Fruit fly (Drosophila melanogaster): ENCODE data around the gene Pgant4.

Gene Pgant4

DNA sequence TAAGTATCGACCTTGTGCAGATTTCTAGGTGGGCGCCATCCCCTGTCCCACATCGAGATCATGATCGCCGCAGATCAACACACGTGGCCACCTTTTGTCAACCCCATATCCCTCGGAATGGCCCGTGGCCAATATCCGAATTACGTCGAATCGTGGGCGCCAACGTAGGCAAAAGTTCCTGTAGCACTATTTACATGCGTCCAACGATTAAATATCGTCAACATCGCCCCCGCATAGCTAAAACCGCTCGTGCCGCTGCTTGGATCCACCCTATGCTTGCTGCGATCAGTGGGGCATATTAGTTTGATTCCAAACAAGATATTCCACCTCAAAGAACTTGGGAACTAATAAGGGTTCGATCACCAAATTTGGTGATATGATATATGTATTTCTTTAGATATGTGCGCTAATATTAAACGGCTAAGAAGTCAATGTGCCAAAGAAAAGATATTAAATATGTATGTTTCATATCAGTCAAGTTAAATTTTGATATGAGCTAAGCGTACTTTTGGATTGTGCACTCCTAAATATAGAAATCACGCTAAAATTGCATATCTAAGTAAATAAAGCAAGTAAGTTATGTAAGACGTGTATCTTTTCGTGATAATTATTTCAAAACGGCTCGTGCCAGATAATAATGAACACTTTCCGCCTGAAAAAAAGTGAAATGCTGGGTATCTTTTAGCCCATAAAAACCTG is 4.8 kb downstream of the Pgant4 start (continued):
- no peak for TF ChIP-seq Lpt (GFP tag; optimal IDR thresholded peaks at IDR 0.05)
- no peak for TF ChIP-seq ac (GFP tag; optimal IDR thresholded peaks at IDR 0.05)
- TF ChIP-seq ems (GFP tag; optimal IDR thresholded peaks at IDR 0.05) = peak; percentile 22
- peak; percentile 8 for TF ChIP-seq BEAF-32 (GFP tag; optimal IDR thresholded peaks at IDR 0.05)
- TF ChIP-seq dpn (GFP tag; optimal IDR thresholded peaks at IDR 0.05) = peak; percentile 50 to 64
- no peak for TF ChIP-seq emc (GFP tag; optimal IDR thresholded peaks at IDR 0.05)
- TF ChIP-seq CG3726 (GFP tag; IDR thresholded peaks at IDR 0.05) = no peak
- no peak for TF ChIP-seq Ravus (GFP tag; IDR thresholded peaks at IDR 0.05)
- TF ChIP-seq CG1529 (GFP tag; optimal IDR thresholded peaks at IDR 0.05) = no peak
- no peak for TF ChIP-seq CG6689 (GFP tag; IDR thresholded peaks at IDR 0.05)
- peak; percentile 6; the same call in 1 of the 3 replicates for TF ChIP-seq ken (GFP tag; IDR thresholded peaks at IDR 0.05)
- no peak for TF ChIP-seq CG8478 (optimal IDR thresholded peaks at IDR 0.05)
- peak; percentile 49 for TF ChIP-seq ranshi (GFP tag; IDR thresholded peaks at IDR 0.05)
- TF ChIP-seq CG17328 (GFP tag; IDR thresholded peaks at IDR 0.05) = no peak
- no peak for TF ChIP-seq CG4730 (GFP tag; IDR thresholded peaks at IDR 0.05)
- TF ChIP-seq sima (GFP tag; optimal IDR thresholded peaks at IDR 0.05) = no peak
- TF ChIP-seq Neu2 (GFP tag; optimal IDR thresholded peaks at IDR 0.05; ENCODE audit: borderline replicate concordance) = no peak
- no peak for TF ChIP-seq CG30431 (GFP tag; optimal IDR thresholded peaks at IDR 0.05)
- TF ChIP-seq CG32772 (GFP tag; IDR thresholded peaks at IDR 0.05) = no peak
- no peak for TF ChIP-seq croc (GFP tag; conservative IDR thresholded peaks at IDR 0.05)
- peak; percentile 47; the same call in 1 of the 3 replicates for TF ChIP-seq CG17361 (GFP tag; IDR thresholded peaks at IDR 0.05)
- TF ChIP-seq Xrp1 (GFP tag; IDR thresholded peaks at IDR 0.05) = 0 out of 2 replicates have a peak, but pooled peaks have one; percentile 20
- no peak for TF ChIP-seq CG6813 (GFP tag; optimal IDR thresholded peaks at IDR 0.05)
- no peak for TF ChIP-seq CG1647 (GFP tag; optimal IDR thresholded peaks at IDR 0.05)
- no peak for TF ChIP-seq unc-4 (GFP tag; IDR thresholded peaks at IDR 0.05; ENCODE audit: partially characterized antibody)
- TF ChIP-seq Ssrp (tag; optimal IDR thresholded peaks at IDR 0.05) = peak; percentile 33
- TF ChIP-seq stwl (tag; optimal IDR thresholded peaks at IDR 0.05) = no peak
- no peak for TF ChIP-seq CG17912 (GFP tag; optimal IDR thresholded peaks at IDR 0.05)
- TF ChIP-seq slp2 (GFP tag; optimal IDR thresholded peaks at IDR 0.05) = peak; percentile 52
- TF ChIP-seq oc (tag; optimal IDR thresholded peaks at IDR 0.05) = no peak
- no peak for TF ChIP-seq CG6765 (GFP tag; optimal IDR thresholded peaks at IDR 0.05)
- 0 out of 3 replicates have a peak, but pooled peaks have one; percentile 22 for TF ChIP-seq ase (GFP tag; IDR thresholded peaks at IDR 0.05)
- peak; percentile 76 for TF ChIP-seq row (GFP tag; IDR thresholded peaks at IDR 0.05)
- peak; percentile 14 for TF ChIP-seq Dek (tag; optimal IDR thresholded peaks at IDR 0.05)
- TF ChIP-seq Gug (GFP tag; IDR thresholded peaks at IDR 0.05) = no peak; the same call in 3 of the 4 replicates
- TF ChIP-seq danr (GFP tag; IDR thresholded peaks at IDR 0.05) = no peak
- TF ChIP-seq CG13624 (GFP tag; optimal IDR thresholded peaks at IDR 0.05) = peak; percentile 36
- peak; percentile 60 for TF ChIP-seq shn (GFP tag; optimal IDR thresholded peaks at IDR 0.05)
- TF ChIP-seq CG6175 (GFP tag; IDR thresholded peaks at IDR 0.05) = no peak
- TF ChIP-seq insv (GFP tag; optimal IDR thresholded peaks at IDR 0.05) = no peak
- TF ChIP-seq Elba2 (GFP tag; optimal IDR thresholded peaks at IDR 0.05) = no peak
- no peak for TF ChIP-seq CrebB (tag; optimal IDR thresholded peaks at IDR 0.05)
- TF ChIP-seq Drgx (GFP tag; IDR thresholded peaks at IDR 0.05) = peak; percentile 28; the same call in 1 of the 2 replicates
- TF ChIP-seq ab (GFP tag; optimal IDR thresholded peaks at IDR 0.05) = no peak
- TF ChIP-seq ind (GFP tag; optimal IDR thresholded peaks at IDR 0.05) = peak; percentile 15
- no peak for TF ChIP-seq CG8089 (GFP tag; optimal IDR thresholded peaks at IDR 0.05)
- no peak for TF ChIP-seq Dad (GFP tag; optimal IDR thresholded peaks at IDR 0.05)
- peak; percentile 33 for TF ChIP-seq tin (GFP tag; optimal IDR thresholded peaks at IDR 0.05)
- TF ChIP-seq Dip2 (GFP tag; IDR thresholded peaks at IDR 0.05) = no peak
- no peak for TF ChIP-seq CG31365 (tag; optimal IDR thresholded peaks at IDR 0.05)
- TF ChIP-seq CG32532 (GFP tag; IDR thresholded peaks at IDR 0.05) = peak; percentile 59
- TF ChIP-seq ash1 (GFP tag; optimal IDR thresholded peaks at IDR 0.05) = no peak
